Worm (Caenorhabditis elegans) whole organism, young adult: ENCODE measurements around the gene wrt-5.

Experiments used
- B0019.2 ChIP-seq: fragments of 200-800 bp; sonication (Bioruptor generic); conservative IDR thresholded peaks from 2 replicates; pipeline ENCODE4 v1.3.6; 2022; ENCODE audit warnings: missing genetic modification reagents, missing genetic modification characterization, missing compliant biosample characterization
- B0336.3 ChIP-seq: fragments of 200-800 bp; sonication (Bioruptor generic); IDR thresholded peaks from 2 replicates; pipeline ENCODE4 v1.3.6; 2022; ENCODE audit warnings: missing genetic modification characterization, missing compliant biosample characterization
- C06A6.2 ChIP-seq: fragments of 200-800 bp; sonication (Bioruptor generic); conservative IDR thresholded peaks from 2 replicates; pipeline ENCODE4 v1.3.6; 2022; ENCODE audit warnings: missing genetic modification characterization, missing compliant biosample characterization
- C17E4.6 ChIP-seq: fragments of 200-800 bp; sonication (Bioruptor generic); IDR thresholded peaks from 2 replicates; pipeline ENCODE4 v1.3.6; 2022; ENCODE audit warnings: missing genetic modification reagents, missing genetic modification characterization, missing compliant biosample characterization
- F37B4.10 ChIP-seq: fragments of 200-800 bp; sonication (Bioruptor generic); IDR thresholded peaks from 2 replicates; pipeline ENCODE4 v1.3.6; 2022; ENCODE audit warnings: missing genetic modification characterization, missing compliant biosample characterization
- F39B2.1 ChIP-seq: fragments of 200-800 bp; sonication (Bioruptor generic); IDR thresholded peaks from 2 replicates; pipeline ENCODE4 v1.3.6; 2022; ENCODE audit warnings: missing genetic modification reagents, missing genetic modification characterization, missing compliant biosample characterization
- F52B5.7 ChIP-seq: sonication (generic microtip); optimal IDR thresholded peaks from 2 replicates; lab custom pipeline; 2016; ENCODE audit warnings: mild to moderate bottlenecking, missing genetic modification characterization, missing compliant biosample characterization
- F57A8.1 ChIP-seq: fragments of 200-800 bp; sonication (Bioruptor generic); optimal IDR thresholded peaks from 2 replicates; lab custom pipeline; 2018; ENCODE audit warnings: mild to moderate bottlenecking, missing genetic modification characterization, moderate library complexity, missing compliant biosample characterization
- K11D2.4 ChIP-seq: fragments of 200-800 bp; sonication (Bioruptor generic); IDR thresholded peaks from 2 replicates; pipeline ENCODE4 v1.3.6; 2022; ENCODE audit warnings: missing genetic modification reagents, missing genetic modification characterization, missing compliant biosample characterization
- K12H6.12 ChIP-seq: fragments of 200-800 bp; sonication (Bioruptor generic); optimal IDR thresholded peaks from 2 replicates; lab custom pipeline; 2018; ENCODE audit warnings: mild to moderate bottlenecking, missing genetic modification characterization, missing compliant biosample characterization
- T26A5.8 ChIP-seq: sonication (generic microtip); optimal IDR thresholded peaks from 2 replicates; lab custom pipeline; 2016; ENCODE audit warnings: missing genetic modification characterization, missing compliant biosample characterization
- Y79H2A.3 ChIP-seq: fragments of 200-800 bp; sonication (Bioruptor generic); conservative IDR thresholded peaks from 2 replicates; pipeline ENCODE4 v1.3.6; 2022; ENCODE audit warnings: missing genetic modification reagents, missing genetic modification characterization, missing compliant biosample characterization
- Y95B8A.8 ChIP-seq: fragments of 200-800 bp; sonication (Bioruptor generic); IDR thresholded peaks from 2 replicates; pipeline ENCODE4 v1.3.6; 2022; ENCODE audit warnings: missing genetic modification reagents, missing genetic modification characterization, missing compliant biosample characterization
- ZK185.1 ChIP-seq: sonication (generic microtip); optimal IDR thresholded peaks from 2 replicates; lab custom pipeline; 2016; ENCODE audit warnings: mild to moderate bottlenecking, missing genetic modification characterization, missing compliant biosample characterization; ENCODE audit not compliant: poor library complexity, severe bottlenecking
- aptf-2 ChIP-seq: fragments of 200-800 bp; sonication (Bioruptor generic); conservative IDR thresholded peaks from 2 replicates; pipeline ENCODE4 v1.3.6; 2022; ENCODE audit warnings: missing genetic modification reagents, missing genetic modification characterization, missing compliant biosample characterization
- athp-1 ChIP-seq: sonication (generic microtip); optimal IDR thresholded peaks from 2 replicates; lab custom pipeline; 2017; ENCODE audit warnings: mild to moderate bottlenecking, missing genetic modification characterization, missing compliant biosample characterization
- attf-5 ChIP-seq: fragments of 200-800 bp; sonication (Bioruptor generic); optimal IDR thresholded peaks from 2 replicates; lab custom pipeline; 2018; ENCODE audit warnings: mild to moderate bottlenecking, missing genetic modification characterization, missing compliant biosample characterization
- attf-6 ChIP-seq: fragments of 200-800 bp; sonication (Bioruptor generic); IDR thresholded peaks from 2 replicates; pipeline ENCODE4 v1.3.6; 2022; ENCODE audit warnings: missing genetic modification reagents, missing genetic modification characterization, missing compliant biosample characterization
- cebp-1 ChIP-seq, 2 experiments: fragments of 200-800 bp in 1 of 2; sonication (Bioruptor generic) in 1 of 2; sonication (generic microtip) in 1 of 2; IDR thresholded peaks in 1 of 2; optimal IDR thresholded peaks in 1 of 2; 2 replicates each; pipeline versions ENCODE4 v1.3.6 to Lab custom; 2017 to 2022; ENCODE audit warnings: missing compliant biosample characterization in 2 of 2, missing genetic modification characterization in 2 of 2, mild to moderate bottlenecking in 1 of 2, missing genetic modification reagents in 1 of 2, moderate library complexity in 1 of 2
- ceh-27 ChIP-seq: fragments of 200-800 bp; sonication (Bioruptor generic); optimal IDR thresholded peaks from 2 replicates; lab custom pipeline; 2018; ENCODE audit warnings: mild to moderate bottlenecking, missing genetic modification characterization, moderate library complexity, missing compliant biosample characterization
- chd-7 ChIP-seq: sonication (generic microtip); optimal IDR thresholded peaks from 2 replicates; lab custom pipeline; 2016; ENCODE audit warnings: mild to moderate bottlenecking, missing genetic modification characterization, moderate library complexity, missing compliant biosample characterization
- dox-1 ChIP-seq: fragments of 200-800 bp; sonication (Bioruptor generic); IDR thresholded peaks from 2 replicates; pipeline ENCODE4 v1.3.6; 2022; ENCODE audit warnings: missing genetic modification reagents, missing genetic modification characterization, missing compliant biosample characterization
- dpff-1 ChIP-seq: sonication (generic microtip); optimal IDR thresholded peaks from 2 replicates; lab custom pipeline; 2017; ENCODE audit warnings: mild to moderate bottlenecking, missing genetic modification characterization, missing compliant biosample characterization
- egl-18 ChIP-seq: fragments of 200-800 bp; sonication (Bioruptor generic); IDR thresholded peaks from 2 replicates; pipeline ENCODE4 v1.3.6; 2022; ENCODE audit warnings: missing genetic modification reagents, missing genetic modification characterization, missing compliant biosample characterization
- egl-44 ChIP-seq: fragments of 200-800 bp; sonication (Bioruptor generic); IDR thresholded peaks from 2 replicates; pipeline ENCODE4 v1.3.6; 2022; ENCODE audit warnings: missing genetic modification reagents, missing genetic modification characterization, missing compliant biosample characterization
- egrh-3 ChIP-seq: fragments of 200-800 bp; sonication (Bioruptor generic); IDR thresholded peaks from 2 replicates; pipeline ENCODE4 v1.3.6; 2022; ENCODE audit warnings: missing genetic modification reagents, missing genetic modification characterization, missing compliant biosample characterization
- ekl-4 ChIP-seq: fragments of 200-800 bp; sonication (Bioruptor generic); IDR thresholded peaks from 2 replicates; pipeline ENCODE4 v1.3.6; 2022; ENCODE audit warnings: missing genetic modification reagents, missing genetic modification characterization, missing compliant biosample characterization
- gei-17 ChIP-seq: fragments of 200-800 bp; sonication (Bioruptor generic); optimal IDR thresholded peaks from 2 replicates; lab custom pipeline; 2018; ENCODE audit warnings: mild to moderate bottlenecking, missing genetic modification characterization, missing compliant biosample characterization
- hlh-26 ChIP-seq: fragments of 200-800 bp; sonication (Bioruptor generic); conservative IDR thresholded peaks from 2 replicates; pipeline ENCODE4 v1.3.6; 2022; ENCODE audit warnings: missing genetic modification reagents, missing genetic modification characterization, missing compliant biosample characterization
- lin-26 ChIP-seq: fragments of 200-800 bp; sonication (Bioruptor generic); IDR thresholded peaks from 2 replicates; pipeline ENCODE4 v1.3.6; 2022; ENCODE audit warnings: missing genetic modification reagents, missing genetic modification characterization, missing compliant biosample characterization
- lin-35 ChIP-seq, 3 experiments: fragments of 150-350 bp in 2 of 3; sonication (generic microtip) in 1 of 3; optimal IDR thresholded peaks; 2 replicates each; lab custom pipeline; 2014 to 2018; ENCODE audit warnings: missing biosample characterization in 3 of 3, missing genetic modification characterization in 3 of 3, missing genetic modification reagents in 3 of 3
- lin-40 ChIP-seq: sonication (generic microtip); optimal IDR thresholded peaks from 2 replicates; lab custom pipeline; 2016; ENCODE audit warnings: missing genetic modification characterization, mild to moderate bottlenecking, missing compliant biosample characterization, missing genotype, missing genetic modification reagents
- lir-1 ChIP-seq: fragments of 200-800 bp; sonication (Bioruptor generic); conservative IDR thresholded peaks from 2 replicates; pipeline ENCODE4 v1.3.6; 2022; ENCODE audit warnings: missing genetic modification reagents, missing genetic modification characterization, missing compliant biosample characterization
- mcd-1 ChIP-seq: fragments of 200-800 bp; sonication (Bioruptor generic); IDR thresholded peaks from 2 replicates; pipeline ENCODE4 v1.3.6; 2022; ENCODE audit warnings: missing genetic modification reagents, missing genetic modification characterization, missing compliant biosample characterization
- nfyb-1 ChIP-seq: fragments of 200-800 bp; sonication (Bioruptor generic); IDR thresholded peaks from 2 replicates; pipeline ENCODE4 v1.3.6; 2022; ENCODE audit warnings: missing genetic modification reagents, missing genetic modification characterization, missing compliant biosample characterization
- nhr-120 ChIP-seq: fragments of 200-800 bp; sonication (Bioruptor generic); IDR thresholded peaks from 2 replicates; pipeline ENCODE4 v1.3.6; 2022; ENCODE audit warnings: missing genetic modification characterization, missing compliant biosample characterization
- nhr-179 ChIP-seq: sonication (generic microtip); optimal IDR thresholded peaks from 2 replicates; lab custom pipeline; 2016; ENCODE audit warnings: mild to moderate bottlenecking, missing genetic modification characterization, missing compliant biosample characterization
- snpc-3.4 ChIP-seq: sonication (generic microtip); optimal IDR thresholded peaks from 2 replicates; lab custom pipeline; 2017; ENCODE audit warnings: missing genetic modification characterization, mild to moderate bottlenecking, missing compliant biosample characterization, antibody characterized with exemption, moderate library complexity, missing genotype, missing genetic modification reagents
- somi-1 ChIP-seq: fragments of 200-800 bp; sonication (Bioruptor generic); optimal IDR thresholded peaks from 2 replicates; lab custom pipeline; 2018; ENCODE audit warnings: mild to moderate bottlenecking, missing genetic modification characterization, missing compliant biosample characterization
- tbp1 ChIP-seq: fragments of 200-800 bp; sonication (Bioruptor generic); optimal IDR thresholded peaks from 2 replicates; lab custom pipeline; 2018; ENCODE audit warnings: mild to moderate bottlenecking, missing genetic modification characterization, missing compliant biosample characterization
- tlf-1 ChIP-seq: fragments of 200-800 bp; sonication (Bioruptor generic); optimal IDR thresholded peaks from 2 replicates; lab custom pipeline; 2018; ENCODE audit warnings: mild to moderate bottlenecking, missing genetic modification characterization, missing compliant biosample characterization
- unc-130 ChIP-seq: sonication (generic microtip); optimal IDR thresholded peaks from 2 replicates; lab custom pipeline; 2016; ENCODE audit warnings: missing genetic modification reagents, missing genetic modification characterization, missing compliant biosample characterization
- unc-62 ChIP-seq: fragments of 150-350 bp; optimal IDR thresholded peaks from 2 replicates; lab custom pipeline; 2014; ENCODE audit warnings: missing biosample characterization, missing genetic modification reagents, missing genetic modification characterization
- xnd-1 ChIP-seq: sonication (generic microtip); optimal IDR thresholded peaks from 2 replicates; lab custom pipeline; 2016; ENCODE audit warnings: missing genotype, missing genetic modification reagents, missing genetic modification characterization, missing compliant biosample characterization
- zfh-2 ChIP-seq: fragments of 200-800 bp; sonication (Bioruptor generic); conservative IDR thresholded peaks from 2 replicates; pipeline ENCODE4 v1.3.6; 2022; ENCODE audit warnings: missing genetic modification reagents, missing genetic modification characterization, missing compliant biosample characterization
- ztf-22 ChIP-seq: fragments of 200-800 bp; sonication (Bioruptor generic); optimal IDR thresholded peaks from 2 replicates; lab custom pipeline; 2018; ENCODE audit warnings: mild to moderate bottlenecking, missing genetic modification characterization, moderate library complexity, missing compliant biosample characterization
- ztf-25 ChIP-seq: fragments of 200-800 bp; sonication (Bioruptor generic); IDR thresholded peaks from 2 replicates; pipeline ENCODE4 v1.3.6; 2022; ENCODE audit warnings: missing genetic modification reagents, missing genetic modification characterization, missing compliant biosample characterization
- ztf-3 ChIP-seq: fragments of 200-800 bp; sonication (Bioruptor generic); optimal IDR thresholded peaks from 2 replicates; lab custom pipeline; 2018; ENCODE audit warnings: mild to moderate bottlenecking, missing genetic modification characterization, missing compliant biosample characterization

wrt-5 gene

DNA sequence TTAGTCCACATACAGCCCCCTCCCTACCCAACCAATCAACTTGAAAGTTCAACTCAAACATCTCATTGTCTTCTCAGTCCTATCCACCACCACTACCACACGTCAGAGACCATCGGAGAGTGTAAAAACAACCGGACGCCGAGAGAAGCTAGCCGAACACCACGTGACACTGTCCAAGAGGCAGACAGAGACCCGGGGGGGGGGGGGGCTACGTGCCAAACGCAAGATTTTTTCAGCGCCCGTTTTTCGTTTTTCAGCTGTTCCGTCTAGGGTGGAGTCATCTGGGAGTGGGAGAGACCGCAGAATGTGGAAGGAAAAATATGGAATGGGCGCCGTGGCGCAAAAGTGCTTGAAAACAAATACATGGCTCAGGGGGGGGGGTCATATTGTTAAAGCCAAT is 25.5 kb downstream of the wrt-5 start (continued):
- TF ChIP-seq ztf-3 (GFP tag; lab: Kevin White, UChicago) (peak; percentile 31), nhr-179 (tag; lab: Kevin White, UChicago) (no peak), nfyb-1 (GFP tag; lab: Robert Waterston, UW) (0 out of 2 replicates have a peak, but pooled peaks have one; percentile 57), mcd-1 (peak; percentile 53; the same call in 1 of the 2 replicates), tbp1 (GFP tag; lab: Kevin White, UChicago) (peak; percentile 12), lin-26 (GFP tag; lab: Robert Waterston, UW) (0 out of 2 replicates have a peak, but pooled peaks have one; percentile 25), egl-18 (no peak), B0019.2 (GFP tag; lab: Robert Waterston, UW) (no peak), tlf-1 (GFP tag; lab: Kevin White, UChicago) (no peak), unc-130 (GFP tag; lab: Kevin White, UChicago) (no peak), attf-5 (GFP tag; lab: Kevin White, UChicago) (peak; percentile 50), F37B4.10 (GFP tag; lab: Robert Waterston, UW) (0 out of 2 replicates have a peak, but pooled peaks have one; percentile 9), B0336.3 (GFP tag; lab: Robert Waterston, UW) (0 out of 2 replicates have a peak, but pooled peaks have one; percentile 32), ztf-22 (GFP tag; lab: Kevin White, UChicago) (peak; percentile 39), chd-7 (tag; lab: Kevin White, UChicago) (peak; percentile 75), K12H6.12 (tag; lab: Kevin White, UChicago) (peak; percentile 81), xnd-1 (tag; lab: Kevin White, UChicago) (no peak), ekl-4 (GFP tag; lab: Robert Waterston, UW) (no peak), hlh-26 (GFP tag; lab: Robert Waterston, UW) (no peak), gei-17 (GFP tag; lab: Kevin White, UChicago) (no peak), Y95B8A.8 (no peak), C17E4.6 (GFP tag; lab: Robert Waterston, UW) (no peak), unc-62 (GFP tag; lab: Kevin White, UChicago) (no peak), Y79H2A.3 (GFP tag; lab: Robert Waterston, UW) (no peak), athp-1 (tag; lab: Kevin White, UChicago) (no peak), dpff-1 (tag; lab: Kevin White, UChicago) (no peak), K11D2.4 (GFP tag; lab: Robert Waterston, UW) (peak; percentile 32; the same call in 1 of the 2 replicates), F52B5.7 (no peak), ZK185.1 (tag; lab: Kevin White, UChicago) (no peak), cebp-1 (GFP tag; IDR thresholded peaks at IDR 0.05; lab: Robert Waterston, UW) (no peak), cebp-1 (tag; optimal IDR thresholded peaks at IDR 0.05; lab: Kevin White, UChicago) (peak; percentile 68), F57A8.1 (GFP tag; lab: Kevin White, UChicago) (no peak), ceh-27 (peak; percentile 77), F39B2.1 (GFP tag; lab: Robert Waterston, UW) (no peak), zfh-2 (GFP tag; lab: Robert Waterston, UW) (peak; percentile 94), lin-40 (tag; lab: Kevin White, UChicago) (peak; percentile 46), nhr-120 (no peak), snpc-3.4 (tag; lab: Kevin White, UChicago) (no peak), lin-35 (GFP tag; optimal IDR thresholded peaks at IDR 0.05; lab: Kevin White, UChicago) (peak in 1 of 3 experiments; percentile 16), egl-44 (GFP tag; lab: Robert Waterston, UW) (0 out of 2 replicates have a peak, but pooled peaks have one; percentile 29), ztf-25 (no peak), attf-6 (GFP tag; lab: Robert Waterston, UW) (no peak), aptf-2 (GFP tag; lab: Robert Waterston, UW) (no peak), egrh-3 (GFP tag; lab: Robert Waterston, UW) (peak; percentile 77), T26A5.8 (tag; lab: Kevin White, UChicago) (no peak), dox-1 (GFP tag; lab: Robert Waterston, UW) (0 out of 2 replicates have a peak, but pooled peaks have one; percentile 34), C06A6.2 (GFP tag; lab: Robert Waterston, UW) (0 out of 2 replicates have a peak, but pooled peaks have one; percentile 37), lir-1 (no peak), somi-1 (GFP tag; lab: Kevin White, UChicago) (peak; percentile 72)
